Fruit fly (Drosophila melanogaster): ENCODE results near the gene beta-Spec.
A peak's percentile ranks its signal among the peaks of the same experiment; 100 is the strongest.

Gene beta-Spec

dm6 chrX:17702738-17703570, 45.8 kb downstream of the beta-Spec start, which contains the start of the genes CG8188 and par-6 (continued):
- TF ChIP-seq Nf-YC (tag; optimal IDR thresholded peaks at IDR 0.05) (peak; percentile 74), bab2 (GFP tag; optimal IDR thresholded peaks at IDR 0.05) (peak; percentile 87), slbo (GFP tag; IDR thresholded peaks at IDR 0.05) (peak; percentile 94), CG10366 (GFP tag; IDR thresholded peaks at IDR 0.05) (peak; percentile 86), CG17912 (GFP tag; optimal IDR thresholded peaks at IDR 0.05) (peak; percentile 74), CG7556 (GFP tag; optimal IDR thresholded peaks at IDR 0.05) (peak; percentile 74), wek (GFP tag; optimal IDR thresholded peaks at IDR 0.05) (peak; percentile 67), run (tag; optimal IDR thresholded peaks at IDR 0.05) (peak; percentile 36), dmrt99B (tag; optimal IDR thresholded peaks at IDR 0.05) (peak; percentile 82), Bgb (GFP tag; IDR thresholded peaks at IDR 0.05; ENCODE audit: partially characterized antibody) (peak; percentile 68), Lim3 (GFP tag; IDR thresholded peaks at IDR 0.05) (0 out of 2 replicates have a peak, but pooled peaks have one; percentile 55), CG4730 (GFP tag; IDR thresholded peaks at IDR 0.05) (peak; percentile 78), CG6254 (GFP tag; optimal IDR thresholded peaks at IDR 0.05) (peak; percentile 45), HLHmδ (GFP tag; optimal IDR thresholded peaks at IDR 0.05) (no peak), CG14441 (GFP tag; IDR thresholded peaks at IDR 0.05) (peak; percentile 90), fru (optimal IDR thresholded peaks at IDR 0.05) (no peak), z (GFP tag; IDR thresholded peaks at IDR 0.05) (no peak), Doc3 (GFP tag; IDR thresholded peaks at IDR 0.05; ENCODE audit: partially characterized antibody) (peak; percentile 62; the same call in 2 of the 3 replicates), CG16815 (GFP tag; optimal IDR thresholded peaks at IDR 0.05) (peak; percentile 83), sqz (GFP tag; optimal IDR thresholded peaks at IDR 0.05) (peak; percentile 56), gce (GFP tag; IDR thresholded peaks at IDR 0.05) (peak; percentile 74; the same call in 1 of the 3 replicates), CG3838 (GFP tag; optimal IDR thresholded peaks at IDR 0.05) (peak; percentile 72), amos (GFP tag; IDR thresholded peaks at IDR 0.05; ENCODE audit: partially characterized antibody) (peak; percentile 62), CG15479 (GFP tag; optimal IDR thresholded peaks at IDR 0.05) (no peak), btn (GFP tag; optimal IDR thresholded peaks at IDR 0.05) (peak; percentile 65), unpg (GFP tag; optimal IDR thresholded peaks at IDR 0.05) (peak; percentile 90), CG8290 (GFP tag; optimal IDR thresholded peaks at IDR 0.05) (no peak), CG8290 (tag; optimal IDR thresholded peaks at IDR 0.05) (peak; percentile 16 to 63), exex (tag; optimal IDR thresholded peaks at IDR 0.05) (peak; percentile 53), tap (tag; optimal IDR thresholded peaks at IDR 0.05) (peak; percentile 68), CG33557 (GFP tag; optimal IDR thresholded peaks at IDR 0.05) (peak; percentile 80), CG17328 (GFP tag; IDR thresholded peaks at IDR 0.05) (peak; percentile 87), pb (GFP tag; optimal IDR thresholded peaks at IDR 0.05) (peak; percentile 79), Pdp1 (GFP tag; optimal IDR thresholded peaks at IDR 0.05) (peak; percentile 86 to 92), CG18764 (GFP tag; optimal IDR thresholded peaks at IDR 0.05) (peak; percentile 68), CG16813 (GFP tag; IDR thresholded peaks at IDR 0.05; ENCODE audit: partially characterized antibody) (peak; percentile 74), ap (GFP tag; IDR thresholded peaks at IDR 0.05) (peak; percentile 71), Myb (GFP tag; optimal IDR thresholded peaks at IDR 0.05) (peak; percentile 72), zen2 (GFP tag; IDR thresholded peaks at IDR 0.05; ENCODE audit: partially characterized antibody) (no peak; the same call in 2 of the 3 replicates), HLH3B (GFP tag; IDR thresholded peaks at IDR 0.05) (peak; percentile 86), pnt (GFP tag; optimal IDR thresholded peaks at IDR 0.05) (peak; percentile 83), mld (GFP tag; IDR thresholded peaks at IDR 0.05; ENCODE audit: partially characterized antibody) (peak; percentile 68; the same call in 2 of the 3 replicates), en (GFP tag; optimal IDR thresholded peaks at IDR 0.05) (peak; percentile 41), CG2889 (GFP tag; IDR thresholded peaks at IDR 0.05) (peak; percentile 81), CG5180 (GFP tag; optimal IDR thresholded peaks at IDR 0.05) (peak; percentile 54), sens (GFP tag) (peak; percentile 97), croc (GFP tag; conservative IDR thresholded peaks at IDR 0.05) (peak; percentile 78), inv (GFP tag; IDR thresholded peaks at IDR 0.05; ENCODE audit: partially characterized antibody) (peak; percentile 68), CG15011 (GFP tag; optimal IDR thresholded peaks at IDR 0.05) (peak; percentile 49)
